Fruit fly (Drosophila melanogaster): ENCODE results near the gene Dnali1.

DNA sequence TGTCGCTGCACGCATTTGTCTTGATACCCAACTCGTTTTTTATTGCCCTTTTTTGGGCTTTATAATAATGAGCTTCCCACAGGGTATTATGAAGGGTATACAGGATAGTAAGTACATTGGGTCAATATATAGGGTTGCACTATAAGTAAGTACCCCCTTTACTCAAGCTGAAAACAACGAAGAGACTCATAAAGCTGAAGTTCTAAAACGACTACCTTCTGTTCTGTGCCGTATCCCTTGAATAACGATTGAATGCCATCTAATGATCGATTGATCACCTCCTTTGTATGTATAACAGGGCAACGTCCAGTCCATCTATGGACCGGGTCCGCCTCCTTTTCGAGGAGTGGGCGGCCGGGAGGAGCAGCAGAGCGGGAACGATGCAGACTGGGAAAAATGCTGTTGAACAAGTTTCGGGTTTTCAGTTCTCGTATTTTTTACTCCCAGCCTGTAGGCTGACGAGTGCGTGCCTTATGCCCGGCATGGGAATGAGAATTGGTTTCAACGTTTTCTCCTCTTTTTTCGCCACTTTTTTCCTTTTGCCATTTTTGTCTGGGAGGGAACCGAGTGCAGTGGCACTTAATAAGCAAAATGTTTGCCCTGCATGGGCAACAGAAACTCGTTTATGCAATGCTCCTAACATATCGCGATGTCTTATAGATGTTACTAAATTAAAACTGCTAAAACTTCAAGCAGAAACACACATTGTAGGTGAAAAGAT lies 33.4 kb downstream of the Dnali1 start:
- TF ChIP-seq psq (optimal IDR thresholded peaks at IDR 0.05): no peak
- no peak for TF ChIP-seq Myc (optimal IDR thresholded peaks at IDR 0.05)
